Worm (Caenorhabditis elegans): ENCODE results near the gene C32B5.7.

DNA sequence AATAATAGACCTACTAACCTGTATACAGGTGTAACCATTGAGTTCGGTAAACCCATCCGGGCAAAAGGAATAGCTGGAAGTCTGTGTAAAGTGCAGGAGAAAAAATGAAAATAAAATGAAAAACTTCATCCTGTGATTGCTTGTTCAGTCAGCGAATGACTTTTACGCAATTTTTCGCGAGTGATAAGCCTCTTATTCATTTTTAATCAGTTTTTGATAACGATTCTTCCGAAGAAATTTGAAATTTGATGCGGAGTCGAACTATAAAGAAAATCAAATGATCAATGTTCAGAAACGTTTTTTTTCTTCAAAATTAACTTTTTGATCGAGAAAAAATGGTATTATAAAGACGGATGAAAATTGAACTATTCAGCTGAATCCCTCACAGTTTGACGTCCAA, 37.5 kb upstream of the C32B5.7 start:
- TF ChIP-seq nhr-77 (tag; optimal IDR thresholded peaks at IDR 0.05) = no peak
- TF ChIP-seq Y55F3AM.14 (GFP tag; optimal IDR thresholded peaks at IDR 0.05) = no peak
